Fruit fly (Drosophila melanogaster): ENCODE results near the gene CG14777.
A peak's percentile ranks its signal among the peaks of the same experiment; 100 is the strongest.

Gene CG14777

dm6 chrX:1478276-1479122 lies 12.6 kb downstream of the CG14777 start, which contains the start of gene rush (continued):
- TF ChIP-seq GATAe (GFP tag; conservative IDR thresholded peaks at IDR 0.05): no peak
- no peak for TF ChIP-seq D (optimal IDR thresholded peaks at IDR 0.05)
- no peak for TF ChIP-seq D (GFP tag; optimal IDR thresholded peaks at IDR 0.05)
- 0 out of 2 replicates have a peak, but pooled peaks have one; percentile 18 for TF ChIP-seq nerfin-2 (GFP tag; IDR thresholded peaks at IDR 0.05; ENCODE audit: partially characterized antibody)
- TF ChIP-seq Hr39 (optimal IDR thresholded peaks at IDR 0.05): no peak
- TF ChIP-seq CG3995 (GFP tag; optimal IDR thresholded peaks at IDR 0.05): peak; percentile 19
- TF ChIP-seq CG6254 (GFP tag; optimal IDR thresholded peaks at IDR 0.05): no peak
- TF ChIP-seq CG3726 (GFP tag; IDR thresholded peaks at IDR 0.05): no peak
- TF ChIP-seq ato (GFP tag; IDR thresholded peaks at IDR 0.05; ENCODE audit: partially characterized antibody): no peak
- TF ChIP-seq CG7556 (GFP tag; optimal IDR thresholded peaks at IDR 0.05): no peak
- TF ChIP-seq NC2β (GFP tag; optimal IDR thresholded peaks at IDR 0.05): no peak
- no peak for TF ChIP-seq Nf-YC (tag; optimal IDR thresholded peaks at IDR 0.05)
- no peak for TF ChIP-seq Tbp (GFP tag; optimal IDR thresholded peaks at IDR 0.05)
- peak; percentile 26 for TF ChIP-seq grau (tag; optimal IDR thresholded peaks at IDR 0.05)
- peak; percentile 35 for TF ChIP-seq CG9817 (tag; optimal IDR thresholded peaks at IDR 0.05)
- no peak for TF ChIP-seq jing (GFP tag; optimal IDR thresholded peaks at IDR 0.05)
- TF ChIP-seq en (GFP tag; optimal IDR thresholded peaks at IDR 0.05): no peak
- no peak for TF ChIP-seq CG43689 (GFP tag; IDR thresholded peaks at IDR 0.05)
- peak; percentile 6 for TF ChIP-seq CG11723 (GFP tag; optimal IDR thresholded peaks at IDR 0.05)
- no peak for TF ChIP-seq org-1 (GFP tag; optimal IDR thresholded peaks at IDR 0.05)
- no peak for TF ChIP-seq z (GFP tag; IDR thresholded peaks at IDR 0.05)
- no peak for TF ChIP-seq CG17359 (tag; optimal IDR thresholded peaks at IDR 0.05)
- TF ChIP-seq CG18764 (GFP tag; optimal IDR thresholded peaks at IDR 0.05): no peak
- TF ChIP-seq luna (GFP tag; optimal IDR thresholded peaks at IDR 0.05): no peak
- no peak for TF ChIP-seq Rx (GFP tag; IDR thresholded peaks at IDR 0.05)
- no peak for TF ChIP-seq dmrt99B (tag; optimal IDR thresholded peaks at IDR 0.05)
- TF ChIP-seq Dfd (GFP tag; optimal IDR thresholded peaks at IDR 0.05): no peak
- no peak for TF ChIP-seq Hr78 (GFP tag; optimal IDR thresholded peaks at IDR 0.05)
- peak; percentile 20 for TF ChIP-seq tin (GFP tag; optimal IDR thresholded peaks at IDR 0.05)
- TF ChIP-seq gro (GFP tag; optimal IDR thresholded peaks at IDR 0.05): peak; percentile 36
- no peak for TF ChIP-seq twi (tag; optimal IDR thresholded peaks at IDR 0.05)
- TF ChIP-seq CG7271 (tag; optimal IDR thresholded peaks at IDR 0.05): no peak
- no peak for TF ChIP-seq CG34376 (GFP tag; optimal IDR thresholded peaks at IDR 0.05)
- peak; percentile 26 for TF ChIP-seq HmgZ (tag; optimal IDR thresholded peaks at IDR 0.05)
- TF ChIP-seq CG34422 (GFP tag; IDR thresholded peaks at IDR 0.05): no peak
- no peak for TF ChIP-seq wor (GFP tag; IDR thresholded peaks at IDR 0.05)
- no peak for TF ChIP-seq tio (GFP tag; optimal IDR thresholded peaks at IDR 0.05)
- TF ChIP-seq Vsx1 (GFP tag; optimal IDR thresholded peaks at IDR 0.05): no peak
- peak; percentile 8 for TF ChIP-seq CG9727 (GFP tag; optimal IDR thresholded peaks at IDR 0.05)
- TF ChIP-seq NK7.1 (GFP tag; optimal IDR thresholded peaks at IDR 0.05): no peak
- no peak for TF ChIP-seq Hand (GFP tag; optimal IDR thresholded peaks at IDR 0.05)
- TF ChIP-seq Fer1 (GFP tag; optimal IDR thresholded peaks at IDR 0.05): no peak
- TF ChIP-seq CG2889 (GFP tag; IDR thresholded peaks at IDR 0.05): no peak
- no peak for TF ChIP-seq shn (GFP tag; optimal IDR thresholded peaks at IDR 0.05)
- peak; percentile 6 for TF ChIP-seq p53 (GFP tag; optimal IDR thresholded peaks at IDR 0.05)
- TF ChIP-seq CG3281 (GFP tag; optimal IDR thresholded peaks at IDR 0.05): no peak
- peak; percentile 0 for TF ChIP-seq Deaf1 (tag; optimal IDR thresholded peaks at IDR 0.05)
- TF ChIP-seq CG8290 (GFP tag; optimal IDR thresholded peaks at IDR 0.05): no peak
- TF ChIP-seq CG8290 (tag; optimal IDR thresholded peaks at IDR 0.05): peak in 1 of 2 experiments; percentile 72
- no peak for TF ChIP-seq abd-A (tag; optimal IDR thresholded peaks at IDR 0.05)
- TF ChIP-seq chn (GFP tag; optimal IDR thresholded peaks at IDR 0.05): no peak

All from whole organism, embryonic.